Worm (Caenorhabditis elegans) whole organism, L4/young adult: ENCODE measurements around the gene Y50D4C.12.

ENCODE experiments used
- W03F9.2 ChIP-seq: fragments of 150-350 bp; optimal IDR thresholded peaks from 2 replicates; lab custom pipeline; 2014; ENCODE audit warnings: missing biosample characterization, missing genetic modification characterization
- dao-5 ChIP-seq: sonication (generic microtip); optimal IDR thresholded peaks from 2 replicates; lab custom pipeline; 2016; ENCODE audit warnings: missing genotype, missing genetic modification characterization, moderate library complexity, missing compliant biosample characterization
- him-1 ChIP-seq: sonication (generic microtip); optimal IDR thresholded peaks from 2 replicates; lab custom pipeline; 2016; ENCODE audit warnings: missing genotype, missing genetic modification reagents, missing genetic modification characterization, missing compliant biosample characterization

- TF ChIP-seq dao-5 (no peak), him-1 (tag; lab: Kevin White, UChicago) (no peak), W03F9.2 (tag; lab: Kevin White, UChicago) (no peak)
Measured at ce11 chrV:1008503-1008902, 26.1 kb downstream of the Y50D4C.12 start, which contains the start of gene ergo-1.
